Worm (Caenorhabditis elegans) whole organism, L2 larva: ENCODE results near the gene dhhc-9.

Source experiments
- C34F6.9 ChIP-seq: fragments of 150-350 bp; optimal IDR thresholded peaks from 2 replicates; lab custom pipeline; 2014; ENCODE audit warnings: missing biosample characterization, missing genetic modification characterization
- R02D3.7 ChIP-seq: fragments of 150-350 bp; optimal IDR thresholded peaks from 2 replicates; lab custom pipeline; 2014; ENCODE audit warnings: missing biosample characterization, missing genetic modification characterization
- Y55F3AM.14 ChIP-seq: fragments of 200-800 bp; sonication (Bioruptor generic); optimal IDR thresholded peaks from 2 replicates; lab custom pipeline; 2018; ENCODE audit warnings: mild to moderate bottlenecking, missing genetic modification characterization, missing compliant biosample characterization
- ZK546.5 ChIP-seq: sonication (generic microtip); optimal IDR thresholded peaks from 2 replicates; lab custom pipeline; 2017; ENCODE audit warnings: missing biosample characterization, missing genetic modification characterization
- aly-2 ChIP-seq: fragments of 150-350 bp; optimal IDR thresholded peaks from 2 replicates; lab custom pipeline; 2014; ENCODE audit warnings: missing biosample characterization, missing genetic modification characterization
- ama-1 ChIP-seq: fragments of 150-350 bp; optimal IDR thresholded peaks from 2 replicates; lab custom pipeline; 2018; ENCODE audit warnings: inconsistent platforms
- blmp-1 ChIP-seq: sonication (generic microtip); optimal IDR thresholded peaks from 2 replicates; lab custom pipeline; 2017; ENCODE audit warnings: missing genetic modification characterization, mild to moderate bottlenecking, missing compliant biosample characterization, antibody characterized with exemption, moderate library complexity; ENCODE audit not compliant: insufficient read depth
- ceh-16 ChIP-seq: fragments of 150-350 bp; optimal IDR thresholded peaks from 2 replicates; lab custom pipeline; 2014; ENCODE audit warnings: missing biosample characterization, missing genetic modification characterization
- ceh-82 ChIP-seq: fragments of 150-350 bp; optimal IDR thresholded peaks from 2 replicates; lab custom pipeline; 2014; ENCODE audit warnings: missing biosample characterization, missing genetic modification characterization
- crh-2 ChIP-seq: sonication (generic microtip); optimal IDR thresholded peaks from 2 replicates; lab custom pipeline; 2017; ENCODE audit warnings: missing biosample characterization, missing genetic modification characterization
- egl-27 ChIP-seq: sonication (generic microtip); optimal IDR thresholded peaks from 3 replicates; lab custom pipeline; 2017; ENCODE audit warnings: missing biosample characterization, missing genetic modification reagents, missing genetic modification characterization
- elt-3 ChIP-seq: sonication (generic microtip); optimal IDR thresholded peaks from 2 replicates; lab custom pipeline; 2017; ENCODE audit warnings: missing biosample characterization, missing genetic modification characterization
- fos-1 ChIP-seq: fragments of 150-350 bp; optimal IDR thresholded peaks from 2 replicates; lab custom pipeline; 2014; ENCODE audit warnings: missing biosample characterization, missing genetic modification characterization
- gmeb-1 ChIP-seq: fragments of 150-350 bp; optimal IDR thresholded peaks from 2 replicates; lab custom pipeline; 2014; ENCODE audit warnings: missing biosample characterization, missing genetic modification characterization
- lin-13 ChIP-seq: fragments of 150-350 bp; optimal IDR thresholded peaks from 2 replicates; lab custom pipeline; 2014; ENCODE audit warnings: missing biosample characterization, missing genetic modification reagents, missing genetic modification characterization
- mab-5 ChIP-seq: fragments of 150-350 bp; optimal IDR thresholded peaks from 2 replicates; lab custom pipeline; 2014; ENCODE audit warnings: missing biosample characterization, missing genetic modification characterization
- mdl-1 ChIP-seq, 2 experiments: fragments of 150-350 bp in 1 of 2; sonication (generic microtip) in 1 of 2; optimal IDR thresholded peaks; 2 replicates each; lab custom pipeline; 2017; ENCODE audit warnings: missing biosample characterization in 2 of 2, missing genetic modification characterization in 2 of 2
- nhr-10 ChIP-seq: sonication (generic microtip); optimal IDR thresholded peaks from 2 replicates; lab custom pipeline; 2017; ENCODE audit warnings: missing biosample characterization, missing genetic modification characterization
- nhr-129 ChIP-seq: fragments of 150-350 bp; optimal IDR thresholded peaks from 2 replicates; lab custom pipeline; 2014; ENCODE audit warnings: missing biosample characterization, missing genetic modification characterization
- nhr-21 ChIP-seq: fragments of 150-350 bp; optimal IDR thresholded peaks from 2 replicates; lab custom pipeline; 2014; ENCODE audit warnings: missing biosample characterization, missing genetic modification characterization
- nhr-237 ChIP-seq: fragments of 150-350 bp; optimal IDR thresholded peaks from 2 replicates; lab custom pipeline; 2014; ENCODE audit warnings: missing biosample characterization, missing genetic modification characterization
- nhr-25 ChIP-seq: fragments of 150-350 bp; sonication (generic microtip); optimal IDR thresholded peaks from 3 replicates; lab custom pipeline; 2014; ENCODE audit warnings: missing biosample characterization, missing genetic modification characterization
- nhr-6 ChIP-seq: fragments of 150-350 bp; optimal IDR thresholded peaks from 2 replicates; lab custom pipeline; 2014; ENCODE audit warnings: missing biosample characterization, missing genetic modification characterization
- skn-1 ChIP-seq: sonication (generic microtip); optimal IDR thresholded peaks from 2 replicates; lab custom pipeline; 2017; ENCODE audit warnings: missing biosample characterization, missing genetic modification characterization
- sma-3 ChIP-seq: sonication (generic microtip); optimal IDR thresholded peaks from 2 replicates; lab custom pipeline; 2016; ENCODE audit warnings: missing genetic modification reagents, missing genetic modification characterization, missing compliant biosample characterization
- sma-9 ChIP-seq, 2 experiments: fragments of 150-350 bp in 1 of 2; sonication (generic microtip) in 1 of 2; optimal IDR thresholded peaks; 2 replicates each; lab custom pipeline; 2014 to 2016; ENCODE audit warnings: missing genetic modification characterization in 2 of 2, mild to moderate bottlenecking in 1 of 2, missing biosample characterization in 1 of 2, missing compliant biosample characterization in 1 of 2, missing genetic modification reagents in 1 of 2, moderate library complexity in 1 of 2
- snpc-4 ChIP-seq: fragments of 150-350 bp; optimal IDR thresholded peaks from 2 replicates; lab custom pipeline; 2014; ENCODE audit warnings: missing biosample characterization, missing genetic modification characterization
- unc-39 ChIP-seq: fragments of 150-350 bp; optimal IDR thresholded peaks from 2 replicates; lab custom pipeline; 2014; ENCODE audit warnings: missing biosample characterization, missing genetic modification characterization
- unc-55 ChIP-seq: fragments of 150-350 bp; sonication (generic microtip); optimal IDR thresholded peaks from 3 replicates; lab custom pipeline; 2014; ENCODE audit warnings: missing biosample characterization, missing genetic modification reagents, missing genetic modification characterization
- unc-62 ChIP-seq: fragments of 150-350 bp; optimal IDR thresholded peaks from 2 replicates; lab custom pipeline; 2014; ENCODE audit warnings: missing biosample characterization, missing genetic modification reagents, missing genetic modification characterization
- ztf-11 ChIP-seq: sonication (generic microtip); optimal IDR thresholded peaks from 2 replicates; lab custom pipeline; 2017; ENCODE audit warnings: missing biosample characterization, missing genetic modification characterization
- ztf-4 ChIP-seq: fragments of 150-350 bp; optimal IDR thresholded peaks from 2 replicates; lab custom pipeline; 2014; ENCODE audit warnings: missing biosample characterization, missing genetic modification characterization

dhhc-9 gene

ce11 chrX:2413277-2413676 lies 11.4 kb upstream of the dhhc-9 start, which contains the start of gene hlh-15:
Gene hlh-15, minus strand, starts transcription at chrX:2413377.
- TF ChIP-seq gmeb-1 (tag; lab: Kevin White, UChicago) (no peak), mdl-1 (tag; optimal IDR thresholded peaks at IDR 0.05; lab: Kevin White, UChicago) (no peak), nhr-10 (tag; lab: Kevin White, UChicago) (no peak)

DNA sequence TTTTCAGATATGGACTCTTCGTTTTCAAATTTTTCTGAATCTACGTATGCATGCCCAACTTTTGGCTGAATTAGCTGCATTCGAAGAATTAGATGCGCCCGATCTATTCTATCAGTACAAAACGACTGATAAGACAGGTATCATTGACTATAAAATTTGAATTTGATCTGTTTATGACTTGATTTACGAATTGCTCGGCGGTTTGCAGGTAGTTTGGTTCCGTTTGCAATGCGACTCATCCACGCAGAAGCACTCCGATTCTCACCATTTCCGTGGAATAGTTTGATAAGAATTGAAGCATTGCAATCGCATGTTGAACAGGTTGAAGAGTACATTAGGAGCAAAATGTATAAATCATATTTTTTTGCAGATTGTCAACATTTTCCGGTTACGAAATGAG lies 9.1 kb upstream of the dhhc-9 start:
- no peak for TF ChIP-seq sma-3
- TF ChIP-seq fos-1 (tag; lab: Kevin White, UChicago) = peak; percentile 80
- no peak for TF ChIP-seq unc-55 (GFP tag; lab: Kevin White, UChicago)
- no peak for TF ChIP-seq ama-1 (lab: Kevin White, UChicago)
- TF ChIP-seq sma-9 (GFP tag; optimal IDR thresholded peaks at IDR 0.05; lab: Kevin White, UChicago) = peak; percentile 44
- TF ChIP-seq sma-9 (tag; optimal IDR thresholded peaks at IDR 0.05; lab: Kevin White, UChicago) = no peak
- no peak for TF ChIP-seq ztf-4 (tag; lab: Kevin White, UChicago)
- TF ChIP-seq unc-39 = no peak
- TF ChIP-seq, all 48 proteins: peak for 2

- TF ChIP-seq ceh-82 (tag; lab: Kevin White, UChicago) = no peak
- no peak for TF ChIP-seq ZK546.5 (tag; lab: Kevin White, UChicago)
- TF ChIP-seq elt-3 = no peak
- TF ChIP-seq sma-3 = no peak
- TF ChIP-seq nhr-25 (tag; lab: Kevin White, UChicago) = no peak
- no peak for TF ChIP-seq crh-2 (tag; lab: Kevin White, UChicago)
- no peak for TF ChIP-seq nhr-21
- TF ChIP-seq gmeb-1 (tag; lab: Kevin White, UChicago) = no peak
- no peak for TF ChIP-seq skn-1 (tag; lab: Kevin White, UChicago)
- no peak for TF ChIP-seq ceh-16 (tag; lab: Kevin White, UChicago)
- no peak for TF ChIP-seq ztf-11 (tag; lab: Kevin White, UChicago)
- no peak for TF ChIP-seq nhr-129 (tag; lab: Kevin White, UChicago)
- no peak for TF ChIP-seq unc-62 (GFP tag; lab: Kevin White, UChicago)
- TF ChIP-seq mdl-1 (tag; optimal IDR thresholded peaks at IDR 0.05; lab: Kevin White, UChicago) = no peak
- no peak for TF ChIP-seq C34F6.9 (tag; lab: Kevin White, UChicago)
- no peak for TF ChIP-seq R02D3.7 (tag; lab: Kevin White, UChicago)
- no peak for TF ChIP-seq aly-2 (tag; lab: Kevin White, UChicago)
- TF ChIP-seq lin-13 = no peak
Observed at ce11 chrX:2409243-2409741, 7.5 kb upstream of the dhhc-9 start, which contains the start of the genes C43H6.12 and trpp-12. Gene C43H6.12, plus strand, starts transcription at chrX:2409607. Gene trpp-12, plus strand, starts transcription at chrX:2409691.

ce11 chrX:2407167-2407566 lies 5.3 kb upstream of the dhhc-9 start, which contains the start of gene mtpn-1:
Gene mtpn-1, plus strand, starts transcription at chrX:2407467.
- TF ChIP-seq crh-2 (tag; lab: Kevin White, UChicago) (no peak), ceh-82 (tag; lab: Kevin White, UChicago) (no peak)
- TF ChIP-seq, all 48 proteins: peak for 0

ce11 chrX:2403724-2404123 lies 1.9 kb upstream of the dhhc-9 start, which contains the start of gene C43H6.4:
Gene C43H6.4, plus strand, starts transcription at chrX:2404024.
- TF ChIP-seq C34F6.9 (tag; lab: Kevin White, UChicago) (no peak), lin-13 (no peak), ztf-4 (tag; lab: Kevin White, UChicago) (no peak), mdl-1 (tag; optimal IDR thresholded peaks at IDR 0.05; lab: Kevin White, UChicago) (no peak), mab-5 (no peak), blmp-1 (tag; lab: Kevin White, UChicago) (no peak), snpc-4 (tag; lab: Kevin White, UChicago) (no peak), nhr-237 (tag; lab: Kevin White, UChicago) (no peak), sma-3 (no peak), egl-27 (tag; lab: Kevin White, UChicago) (no peak), ceh-82 (tag; lab: Kevin White, UChicago) (no peak), ztf-11 (tag; lab: Kevin White, UChicago) (no peak), Y55F3AM.14 (GFP tag; lab: Kevin White, UChicago) (no peak), nhr-6 (no peak), fos-1 (tag; lab: Kevin White, UChicago) (no peak), ama-1 (lab: Kevin White, UChicago) (no peak), nhr-25 (tag; lab: Kevin White, UChicago) (no peak)
